Worm (Caenorhabditis elegans) whole organism, L4 larva: ENCODE results near the gene C46C2.2.
"Not testable (repeated sequence)": the region's sequence is repeated elsewhere in the genome, so short reads cannot be mapped to it uniquely, and the experiment has no call there.

Experiments
- F44E2.7 ChIP-seq: fragments of 200-800 bp; sonication (Bioruptor generic); IDR thresholded peaks from 2 replicates; pipeline ENCODE4 v2.1.2; 2022; ENCODE audit warnings: missing genetic modification characterization, missing compliant biosample characterization
- R02D3.7 ChIP-seq: fragments of 150-350 bp; sonication (generic microtip); optimal IDR thresholded peaks from 3 replicates; lab custom pipeline; 2014; ENCODE audit warnings: missing biosample characterization, missing genetic modification characterization
- T26A8.4 ChIP-seq: fragments of 200-800 bp; sonication (Bioruptor generic); IDR thresholded peaks from 2 replicates; pipeline ENCODE4 v1.3.6; 2022; ENCODE audit warnings: missing genetic modification characterization, missing compliant biosample characterization
- Y5F2A.4 ChIP-seq: fragments of 200-800 bp; sonication (Bioruptor generic); optimal IDR thresholded peaks from 2 replicates; lab custom pipeline; 2018; ENCODE audit warnings: mild to moderate bottlenecking, missing genetic modification characterization, missing compliant biosample characterization
- ZK546.5 ChIP-seq, 2 experiments: sonication (generic microtip); optimal IDR thresholded peaks; 2 replicates each; lab custom pipeline; 2017; ENCODE audit warnings: missing biosample characterization in 2 of 2, missing genetic modification characterization in 2 of 2
- aha-1 ChIP-seq: fragments of 150-350 bp; peaks from one replicate; lab custom pipeline; 2014; ENCODE audit warnings: missing biosample characterization, missing genetic modification characterization
- ama-1 ChIP-seq: fragments of 150-350 bp; optimal IDR thresholded peaks from 2 replicates; lab custom pipeline; 2014; ENCODE audit warnings: inconsistent platforms, mixed read lengths
- ceh-20 ChIP-seq: fragments of 200-800 bp; sonication (Bioruptor generic); IDR thresholded peaks from 2 replicates; pipeline ENCODE4 v1.3.6; 2022; ENCODE audit warnings: missing genetic modification reagents, missing genetic modification characterization, missing compliant biosample characterization
- ceh-28 ChIP-seq: fragments of 150-350 bp; optimal IDR thresholded peaks from 2 replicates; lab custom pipeline; 2014; ENCODE audit warnings: missing biosample characterization, missing genetic modification reagents, missing genetic modification characterization
- ctbp-1 ChIP-seq: fragments of 200-800 bp; sonication (Bioruptor generic); IDR thresholded peaks from 2 replicates; pipeline ENCODE4 v1.3.6; 2022; ENCODE audit warnings: missing genetic modification reagents, missing genetic modification characterization, missing compliant biosample characterization
- duxl-1 ChIP-seq: sonication (generic microtip); optimal IDR thresholded peaks from 2 replicates; lab custom pipeline; 2016; ENCODE audit warnings: mild to moderate bottlenecking, missing genetic modification characterization, moderate library complexity, missing compliant biosample characterization; ENCODE audit not compliant: poor library complexity
- fkh-10 ChIP-seq: fragments of 150-350 bp; optimal IDR thresholded peaks from 2 replicates; lab custom pipeline; 2014; ENCODE audit warnings: missing biosample characterization, missing genetic modification reagents, missing genetic modification characterization
- fos-1 ChIP-seq: fragments of 150-350 bp; optimal IDR thresholded peaks from 2 replicates; lab custom pipeline; 2014; ENCODE audit warnings: missing biosample characterization, missing genetic modification characterization
- hlh-30 ChIP-seq: sonication (generic microtip); optimal IDR thresholded peaks from 2 replicates; lab custom pipeline; 2017; ENCODE audit warnings: antibody characterized with exemption, mild to moderate bottlenecking, missing genetic modification characterization, missing compliant biosample characterization; ENCODE audit not compliant: insufficient read depth
- lin-15B ChIP-seq: fragments of 150-350 bp; sonication (generic microtip); optimal IDR thresholded peaks from 3 replicates; lab custom pipeline; 2014; ENCODE audit warnings: missing biosample characterization, missing genetic modification characterization
- lsy-2 ChIP-seq, 2 experiments: fragments of 150-350 bp in 1 of 2; sonication (generic microtip) in 1 of 2; optimal IDR thresholded peaks; 2 replicates each; lab custom pipeline; 2014 to 2017; ENCODE audit warnings: missing biosample characterization in 2 of 2, missing genetic modification characterization in 2 of 2
- madf-5 ChIP-seq, 2 experiments: fragments of 200-800 bp; sonication (Bioruptor generic); IDR thresholded peaks; 2 replicates each; pipeline ENCODE4 v1.3.6; 2022; ENCODE audit warnings: missing compliant biosample characterization in 2 of 2, missing genetic modification characterization in 2 of 2
- mes-2 ChIP-seq: sonication (generic microtip); optimal IDR thresholded peaks from 2 replicates; lab custom pipeline; 2016; ENCODE audit warnings: missing genotype, mild to moderate bottlenecking, missing genetic modification characterization, missing compliant biosample characterization; ENCODE audit not compliant: poor library complexity, severe bottlenecking
- nhr-10 ChIP-seq: fragments of 150-350 bp; optimal IDR thresholded peaks from 2 replicates; lab custom pipeline; 2014; ENCODE audit warnings: missing biosample characterization, missing genetic modification characterization
- nhr-28 ChIP-seq: fragments of 150-350 bp; optimal IDR thresholded peaks from 2 replicates; lab custom pipeline; 2014; ENCODE audit warnings: missing biosample characterization, missing genetic modification characterization
- nhr-48 ChIP-seq: sonication (generic microtip); optimal IDR thresholded peaks from 2 replicates; lab custom pipeline; 2016; ENCODE audit warnings: mild to moderate bottlenecking, missing genetic modification characterization, missing compliant biosample characterization
- nhr-6 ChIP-seq: fragments of 150-350 bp; optimal IDR thresholded peaks from 2 replicates; lab custom pipeline; 2014; ENCODE audit warnings: missing biosample characterization, missing genetic modification characterization
- rbr-2 ChIP-seq: sonication (generic microtip); optimal IDR thresholded peaks from 2 replicates; lab custom pipeline; 2016; ENCODE audit warnings: missing genotype, missing genetic modification characterization, missing compliant biosample characterization
- snpc-1.2 ChIP-seq: fragments of 200-800 bp; sonication (Bioruptor generic); IDR thresholded peaks from 2 replicates; pipeline ENCODE4 v1.3.6; 2022; ENCODE audit warnings: missing genetic modification reagents, missing genetic modification characterization, missing compliant biosample characterization
- tag-97 ChIP-seq: fragments of 200-800 bp; sonication (Bioruptor generic); IDR thresholded peaks from 2 replicates; pipeline ENCODE4 v1.3.6; 2022; ENCODE audit warnings: missing genetic modification characterization, missing compliant biosample characterization
- unc-39 ChIP-seq: sonication (generic microtip); optimal IDR thresholded peaks from 2 replicates; lab custom pipeline; 2017; ENCODE audit warnings: missing biosample characterization, missing genetic modification characterization
- unc-62 ChIP-seq, 3 experiments: fragments of 150-350 bp in 1 of 3; sonication (generic microtip); optimal IDR thresholded peaks in 2 of 3; peaks in 1 of 3; 1 replicate in 1 of 3; 2 replicates in 2 of 3; lab custom pipeline; 2014 to 2017; ENCODE audit warnings: missing biosample characterization in 3 of 3, missing genetic modification characterization in 3 of 3, missing genetic modification reagents in 3 of 3, missing genotype in 1 of 3
- zfp-3 ChIP-seq: fragments of 200-800 bp; sonication (Bioruptor generic); conservative IDR thresholded peaks from 2 replicates; pipeline ENCODE4 v1.3.6; 2022; ENCODE audit warnings: missing genetic modification reagents, missing genetic modification characterization, missing compliant biosample characterization

Gene C46C2.2

DNA sequence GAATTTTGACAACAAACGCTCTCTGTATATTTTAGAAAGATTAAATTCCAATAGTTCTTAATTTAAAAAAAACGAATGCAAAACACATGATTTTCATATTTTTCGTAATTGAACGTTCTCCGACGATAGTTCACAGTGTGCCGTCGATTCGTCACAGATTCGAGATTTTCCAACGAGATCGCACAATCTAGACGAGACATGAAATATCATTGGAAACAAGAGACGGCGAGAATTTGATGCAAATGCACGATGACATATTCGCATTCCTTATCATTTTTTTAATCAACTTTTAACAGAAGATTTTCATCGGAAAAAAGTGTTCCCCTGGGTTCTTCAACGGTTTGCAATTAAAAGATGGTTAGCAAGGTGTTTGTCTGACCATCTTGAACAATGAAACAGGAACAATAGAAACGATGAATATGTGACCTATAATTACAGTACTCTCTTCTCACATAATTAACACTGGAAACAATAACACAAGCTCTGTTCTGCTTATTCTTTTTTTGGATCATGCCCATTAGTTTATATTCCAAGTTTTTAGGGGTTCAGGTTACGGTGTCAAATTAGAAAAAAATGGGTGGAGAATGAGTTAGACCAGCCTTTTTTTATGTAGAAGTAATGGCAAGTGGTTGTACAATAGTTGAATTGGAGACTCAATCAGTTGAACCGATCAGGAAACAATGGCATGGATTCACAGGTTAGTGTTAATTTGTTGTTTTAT, 15.1 kb downstream of the C46C2.2 start, which contains the start of gene Y11D7A.3:
Gene Y11D7A.3 (plus strand): TSS at position 671 of the 721 bp plus-strand sequence.
- 0 out of 2 replicates have a peak, but pooled peaks have one; percentile 15 for TF ChIP-seq ceh-20
- peak; percentile 54 for TF ChIP-seq aha-1
- peak; percentile 40 for TF ChIP-seq nhr-28 (tag; lab: Kevin White, UChicago)
- no peak for TF ChIP-seq nhr-48
- TF ChIP-seq, all 104 proteins: peak for 3

DNA sequence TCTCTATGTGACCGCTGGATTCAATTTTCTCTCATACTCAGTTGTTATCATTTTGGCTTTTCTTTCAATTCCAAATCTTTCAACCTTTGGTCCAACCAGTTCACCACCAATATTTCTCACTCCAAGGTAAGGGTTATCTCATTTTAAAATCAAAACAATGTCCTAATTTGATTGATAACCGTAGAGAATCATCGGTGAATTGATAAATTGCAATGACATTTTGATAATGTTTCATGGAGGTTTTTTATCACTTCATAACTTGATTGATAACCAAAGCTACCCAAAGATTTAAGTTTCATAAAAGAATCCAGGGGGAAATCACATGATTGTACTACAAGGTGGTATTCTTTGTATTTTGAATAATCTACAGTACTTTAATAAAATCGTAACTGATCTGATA, 21.6 kb downstream of the C46C2.2 start:
- TF ChIP-seq tag-97 (no peak), ama-1 (lab: Kevin White, UChicago) (no peak), ceh-28 (tag; lab: Kevin White, UChicago) (no peak)

DNA sequence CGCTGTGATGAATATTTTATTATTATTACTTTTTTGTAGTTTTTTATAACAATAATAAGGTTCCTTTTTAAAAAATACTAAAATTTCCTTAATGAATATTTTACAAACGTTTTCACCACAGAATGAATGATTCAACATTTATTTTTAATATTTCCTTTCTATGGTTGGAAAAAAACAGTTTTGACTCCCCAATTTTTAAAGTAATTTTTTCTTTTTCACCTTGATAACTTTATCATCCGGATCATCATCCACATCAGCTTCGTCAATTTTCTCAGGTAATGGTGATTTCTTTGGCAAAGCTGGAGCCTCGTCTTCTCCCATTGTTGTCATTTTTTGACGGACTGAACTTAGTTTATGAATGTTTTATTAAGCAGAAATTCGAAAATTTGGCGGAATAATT, 26.1 kb downstream of the C46C2.2 start, which contains the start of gene rab-28:
Gene rab-28 (minus strand): TSS at position 343 of the 400 bp plus-strand sequence.
- TF ChIP-seq ctbp-1 (no peak), ceh-20 (no peak), fos-1 (tag; lab: Kevin White, UChicago) (no peak), Y5F2A.4 (GFP tag; lab: Kevin White, UChicago) (no peak), rbr-2 (tag; lab: Kevin White, UChicago) (no peak), aha-1 (peak; percentile 97), ZK546.5 (tag; optimal IDR thresholded peaks at IDR 0.05; lab: Kevin White, UChicago) (no peak), nhr-10 (tag; lab: Kevin White, UChicago) (no peak)

DNA sequence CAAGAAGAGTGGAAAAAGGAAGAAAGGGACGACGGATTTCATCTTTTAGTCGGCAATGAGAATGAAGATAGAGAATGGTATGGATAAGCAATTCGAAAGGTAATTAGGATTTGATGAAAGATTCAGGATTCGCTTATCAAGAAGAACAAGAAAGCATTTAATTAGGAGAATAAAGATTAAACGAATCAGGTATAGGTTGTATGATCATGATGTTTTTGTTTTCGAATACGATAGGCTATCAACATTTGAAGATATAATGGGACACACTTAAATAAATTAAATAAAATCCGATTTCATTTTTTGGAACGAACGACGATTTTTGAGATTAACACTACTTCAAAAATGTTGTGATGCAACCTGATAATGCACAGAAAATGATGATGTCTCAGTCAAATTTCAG, 27.9 kb downstream of the C46C2.2 start, which contains the start of gene Y11D7A.5:
Gene Y11D7A.5 (minus strand): TSS at position 101 of the 400 bp plus-strand sequence.
- TF ChIP-seq unc-62 (GFP tag; optimal IDR thresholded peaks at IDR 0.05 in 1 of 2; lab: Kevin White, UChicago) (peak in 1 of 2 experiments; percentile 28), unc-62 (tag; optimal IDR thresholded peaks at IDR 0.05; lab: Kevin White, UChicago) (no peak), F44E2.7 (GFP tag; lab: Robert Waterston, UW) (no peak)
- TF ChIP-seq, all 104 proteins: peak for 1

DNA sequence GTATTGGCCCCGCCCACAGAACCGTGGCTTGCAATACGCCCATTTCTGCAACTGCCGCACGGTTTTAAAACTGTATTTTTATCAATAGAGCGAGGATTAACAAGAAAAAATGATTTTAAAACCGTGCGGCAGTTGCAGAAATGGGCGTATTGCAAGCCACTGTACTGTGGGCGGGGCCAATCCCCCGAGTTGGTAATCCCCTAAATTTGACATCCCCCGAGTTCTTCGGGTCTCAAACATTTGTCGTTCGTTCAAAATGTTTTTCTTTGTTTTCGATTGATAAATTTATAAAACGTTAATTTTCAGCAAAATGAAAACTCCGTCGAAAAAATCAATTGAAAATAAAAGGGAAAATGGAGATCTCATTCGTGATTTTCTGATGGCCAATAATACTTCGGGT, 31.7 kb downstream of the C46C2.2 start, which contains the start of gene Y11D7A.7:
Gene Y11D7A.7 (plus strand): TSS at position 301 of the 400 bp plus-strand sequence.
- TF ChIP-seq mes-2 (tag; lab: Kevin White, UChicago); lin-15B (tag; lab: Kevin White, UChicago); snpc-1.2 (GFP tag; lab: Robert Waterston, UW): not testable (repeated sequence)

DNA sequence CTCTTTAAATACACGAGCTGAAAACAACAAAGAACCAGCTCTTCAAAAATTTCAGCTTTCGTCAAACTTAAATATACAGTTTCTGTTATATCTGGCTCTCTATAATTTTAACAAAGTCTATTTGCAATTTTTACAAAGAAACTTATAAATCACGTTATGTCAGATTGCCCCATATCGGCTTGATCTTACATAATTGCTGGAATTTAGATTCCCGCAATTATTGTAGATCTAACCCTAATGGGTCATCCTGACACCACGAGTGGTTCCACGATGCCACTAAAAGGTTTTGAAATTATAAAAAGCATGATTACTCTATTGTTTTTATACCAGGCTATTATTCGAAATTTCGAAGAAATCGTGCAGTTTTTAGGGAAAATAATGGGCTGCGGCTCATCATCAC, 33.6 kb downstream of the C46C2.2 start, which contains the start of gene Y11D7A.8:
Gene Y11D7A.8 (plus strand): TSS at position 301 of the 400 bp plus-strand sequence.
- no peak for TF ChIP-seq lsy-2 (tag; optimal IDR thresholded peaks at IDR 0.05; lab: Kevin White, UChicago)
- no peak for TF ChIP-seq fkh-10 (GFP tag; lab: Kevin White, UChicago)
- TF ChIP-seq hlh-30 (tag; lab: Kevin White, UChicago), result no peak
- no peak for TF ChIP-seq unc-62 (GFP tag; optimal IDR thresholded peaks at IDR 0.05 in 1 of 2; lab: Kevin White, UChicago)
- no peak for TF ChIP-seq unc-62 (tag; optimal IDR thresholded peaks at IDR 0.05; lab: Kevin White, UChicago)
- TF ChIP-seq nhr-10 (tag; lab: Kevin White, UChicago), result no peak
- no peak for TF ChIP-seq ctbp-1
- no peak for TF ChIP-seq T26A8.4 (GFP tag; lab: Robert Waterston, UW)
- TF ChIP-seq zfp-3, result no peak
- no peak for TF ChIP-seq unc-39 (tag; lab: Kevin White, UChicago)
- TF ChIP-seq R02D3.7 (tag; lab: Kevin White, UChicago), result no peak
- no peak for TF ChIP-seq madf-5 (GFP tag; IDR thresholded peaks at IDR 0.05; lab: Robert Waterston, UW)
- TF ChIP-seq Y5F2A.4 (GFP tag; lab: Kevin White, UChicago), result no peak

DNA sequence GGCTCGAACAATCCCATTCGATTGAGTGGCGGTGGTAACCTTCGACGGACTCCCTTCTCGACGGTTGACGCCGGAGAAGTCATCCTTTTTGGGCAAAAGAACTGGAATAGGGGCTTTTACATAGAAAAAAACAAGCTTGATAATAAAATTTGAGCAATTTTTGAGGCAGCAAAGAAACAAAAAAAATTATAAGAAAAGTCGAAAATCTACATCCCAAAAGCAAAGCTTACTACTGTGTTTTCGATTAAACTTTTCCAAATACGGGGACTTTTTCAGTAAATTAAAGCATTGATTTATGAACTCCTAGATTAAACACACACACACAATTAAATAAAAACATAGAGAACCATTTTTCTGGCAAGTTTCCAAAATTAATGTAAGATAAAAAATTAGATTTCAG, 38.5 kb downstream of the C46C2.2 start, which contains the start of gene Y11D7A.9:
Gene Y11D7A.9 (minus strand): TSS at position 101 of the 400 bp plus-strand sequence.
- TF ChIP-seq duxl-1 (tag; lab: Kevin White, UChicago), result no peak
- TF ChIP-seq nhr-6, result no peak
- no peak for TF ChIP-seq rbr-2 (tag; lab: Kevin White, UChicago)
- TF ChIP-seq T26A8.4 (GFP tag; lab: Robert Waterston, UW), result no peak
- TF ChIP-seq hlh-30 (tag; lab: Kevin White, UChicago), result no peak
